Fruit fly (Drosophila melanogaster): Measurements from ENCODE around the gene CG10357.

dm6 chr3L:3640916-3641315 lies 25.7 kb downstream of the CG10357 start:
- TF ChIP-seq Myc (optimal IDR thresholded peaks at IDR 0.05) (no peak), psq (optimal IDR thresholded peaks at IDR 0.05) (no peak), insv (optimal IDR thresholded peaks at IDR 0.05) (no peak)
